Fruit fly (Drosophila melanogaster) whole organism, prepupa: ENCODE results near the gene CG33160.

Experiments used
- Blimp-1 ChIP-seq: fragments of 200-800 bp; sonication (Bioruptor generic); optimal IDR thresholded peaks from 3 replicates; lab custom pipeline; 2017; ENCODE audit warnings: missing biosample characterization, missing genetic modification characterization, mild to moderate bottlenecking, moderate library complexity, missing genetic modification reagents
- CG10631 ChIP-seq: fragments of 200-800 bp; sonication (Bioruptor generic); optimal IDR thresholded peaks from 2 replicates; lab custom pipeline; 2016; ENCODE audit warnings: missing biosample characterization, missing genetic modification characterization
- CG10669 ChIP-seq: fragments of 200-800 bp; sonication (Bioruptor generic); optimal IDR thresholded peaks from 3 replicates; lab custom pipeline; 2018; ENCODE audit warnings: missing biosample characterization, mild to moderate bottlenecking, missing genetic modification characterization, moderate library complexity
- CG11294 ChIP-seq: fragments of 200-800 bp; sonication (Bioruptor generic); IDR thresholded peaks from 2 replicates; pipeline ENCODE4 v1.3.6; 2022; ENCODE audit warnings: missing biosample characterization, missing genetic modification characterization
- CG11902 ChIP-seq: fragments of 200-800 bp; sonication (Bioruptor generic); optimal IDR thresholded peaks from 3 replicates; lab custom pipeline; 2016; ENCODE audit warnings: missing biosample characterization, missing genetic modification characterization
- CG15336 ChIP-seq: fragments of 200-800 bp; sonication (Bioruptor generic); IDR thresholded peaks from 2 replicates; pipeline ENCODE4 v1.3.6; 2022; ENCODE audit warnings: missing biosample characterization, missing genetic modification characterization
- CG1621 ChIP-seq: fragments of 200-800 bp; sonication (Bioruptor generic); optimal IDR thresholded peaks from 3 replicates; lab custom pipeline; 2018; ENCODE audit warnings: missing biosample characterization, mild to moderate bottlenecking, missing genetic modification characterization
- CG16779 ChIP-seq: fragments of 200-800 bp; sonication (Bioruptor generic); optimal IDR thresholded peaks from 3 replicates; lab custom pipeline; 2017; ENCODE audit warnings: missing biosample characterization, mild to moderate bottlenecking, missing genetic modification characterization
- CG3032 ChIP-seq: fragments of 200-800 bp; optimal IDR thresholded peaks from 2 replicates; lab custom pipeline; 2019; ENCODE audit warnings: missing biosample characterization, mild to moderate bottlenecking, missing genetic modification characterization, moderate library complexity
- CG31627 ChIP-seq: fragments of 200-800 bp; sonication (Bioruptor generic); optimal IDR thresholded peaks from 3 replicates; lab custom pipeline; 2016; ENCODE audit warnings: missing biosample characterization, missing genetic modification characterization
- CG34406 ChIP-seq: fragments of 200-800 bp; sonication (Bioruptor generic); optimal IDR thresholded peaks from 3 replicates; lab custom pipeline; 2016; ENCODE audit warnings: missing biosample characterization, missing genetic modification characterization
- CG3919 ChIP-seq: fragments of 200-800 bp; sonication (Bioruptor generic); optimal IDR thresholded peaks from 3 replicates; lab custom pipeline; 2016; ENCODE audit warnings: missing biosample characterization, missing genetic modification characterization
- CG6276 ChIP-seq: fragments of 200-800 bp; sonication (Bioruptor generic); optimal IDR thresholded peaks from 2 replicates; lab custom pipeline; 2017; ENCODE audit warnings: missing biosample characterization, mild to moderate bottlenecking, missing genetic modification characterization
- CG6792 ChIP-seq: fragments of 200-800 bp; sonication (Bioruptor generic); optimal IDR thresholded peaks from 3 replicates; lab custom pipeline; 2016; ENCODE audit warnings: missing biosample characterization, missing genetic modification characterization
- CG6808 ChIP-seq: fragments of 200-800 bp; sonication (Bioruptor generic); optimal IDR thresholded peaks from 3 replicates; lab custom pipeline; 2017; ENCODE audit warnings: missing biosample characterization, missing genetic modification characterization, mild to moderate bottlenecking, moderate library complexity, missing genetic modification reagents
- CG6854 ChIP-seq: fragments of 200-800 bp; sonication (Bioruptor generic); optimal IDR thresholded peaks from 2 replicates; lab custom pipeline; 2017; ENCODE audit warnings: missing biosample characterization, mild to moderate bottlenecking, missing genetic modification characterization
- CG7368 ChIP-seq: fragments of 200-800 bp; sonication (Bioruptor generic); optimal IDR thresholded peaks from 3 replicates; lab custom pipeline; 2016; ENCODE audit warnings: missing biosample characterization, missing genetic modification characterization
- CG8119 ChIP-seq: fragments of 200-800 bp; sonication (Bioruptor generic); IDR thresholded peaks from 3 replicates; pipeline ENCODE4 v1.3.6; 2022; ENCODE audit warnings: missing biosample characterization, missing genetic modification characterization
- CG8319 ChIP-seq: fragments of 200-800 bp; sonication (Bioruptor generic); optimal IDR thresholded peaks from 3 replicates; lab custom pipeline; 2016; ENCODE audit warnings: missing biosample characterization, missing genetic modification characterization
- CG8632 ChIP-seq: fragments of 200-800 bp; sonication (Bioruptor generic); optimal IDR thresholded peaks from 3 replicates; lab custom pipeline; 2016; ENCODE audit warnings: missing biosample characterization, missing genetic modification characterization
- CG9139 ChIP-seq: fragments of 200-800 bp; sonication (Bioruptor generic); optimal IDR thresholded peaks from 3 replicates; lab custom pipeline; 2017; ENCODE audit warnings: missing biosample characterization, mild to moderate bottlenecking, missing genetic modification characterization
- Eip78C ChIP-seq: fragments of 200-800 bp; sonication (Bioruptor generic); peaks from one replicate; lab custom pipeline; 2016; ENCODE audit warnings: missing biosample characterization, missing genetic modification characterization
- Ets21C ChIP-seq: fragments of 200-800 bp; sonication (Bioruptor generic); optimal IDR thresholded peaks from 3 replicates; lab custom pipeline; 2016; ENCODE audit warnings: missing biosample characterization, missing genetic modification characterization
- Ets96B ChIP-seq: fragments of 200-800 bp; optimal IDR thresholded peaks from 2 replicates; lab custom pipeline; 2019; ENCODE audit warnings: missing biosample characterization, mild to moderate bottlenecking, missing genetic modification characterization, moderate library complexity
- Gug ChIP-seq: fragments of 200-800 bp; sonication (Bioruptor generic); IDR thresholded peaks from 2 replicates; pipeline ENCODE4 v1.3.6; 2022; ENCODE audit warnings: missing biosample characterization, missing genetic modification characterization
- Hr38 ChIP-seq: sonication (Bioruptor generic); optimal IDR thresholded peaks from 2 replicates; lab custom pipeline; 2016; ENCODE audit warnings: missing biosample characterization, missing genetic modification characterization
- Hr39 ChIP-seq: fragments of 200-800 bp; sonication (Bioruptor generic); optimal IDR thresholded peaks from 2 replicates; lab custom pipeline; 2016; ENCODE audit warnings: missing biosample characterization, missing genetic modification characterization
- Lpt ChIP-seq: fragments of 200-800 bp; sonication (Bioruptor generic); optimal IDR thresholded peaks from 3 replicates; lab custom pipeline; 2016; ENCODE audit warnings: missing biosample characterization, missing genetic modification characterization
- Smox ChIP-seq: fragments of 200-800 bp; sonication (Bioruptor generic); optimal IDR thresholded peaks from 3 replicates; lab custom pipeline; 2016; ENCODE audit warnings: missing biosample characterization, missing genetic modification characterization
- Sox102F ChIP-seq: fragments of 200-800 bp; sonication (Bioruptor generic); optimal IDR thresholded peaks from 2 replicates; lab custom pipeline; 2016; ENCODE audit warnings: missing biosample characterization, mild to moderate bottlenecking, missing genetic modification characterization
- Sox14 ChIP-seq: fragments of 200-800 bp; sonication (Bioruptor generic); optimal IDR thresholded peaks from 3 replicates; lab custom pipeline; 2016; ENCODE audit warnings: missing biosample characterization, missing genetic modification characterization
- Sox15 ChIP-seq: fragments of 200-800 bp; sonication (Bioruptor generic); optimal IDR thresholded peaks from 3 replicates; lab custom pipeline; 2016; ENCODE audit warnings: missing biosample characterization, missing genetic modification characterization
- achi ChIP-seq: fragments of 200-800 bp; sonication (Bioruptor generic); optimal IDR thresholded peaks from 3 replicates; lab custom pipeline; 2016; ENCODE audit warnings: missing biosample characterization, missing genetic modification characterization
- cyc ChIP-seq: fragments of 200-800 bp; sonication (Bioruptor generic); optimal IDR thresholded peaks from 3 replicates; lab custom pipeline; 2016; ENCODE audit warnings: missing biosample characterization, missing genetic modification characterization
- dac ChIP-seq: fragments of 200-800 bp; sonication (Bioruptor generic); optimal IDR thresholded peaks from 2 replicates; lab custom pipeline; 2017; ENCODE audit warnings: missing biosample characterization, mild to moderate bottlenecking, missing genetic modification characterization
- dsx ChIP-seq: fragments of 200-800 bp; optimal IDR thresholded peaks from 3 replicates; lab custom pipeline; 2019; ENCODE audit warnings: missing biosample characterization, mild to moderate bottlenecking, missing genetic modification characterization, moderate library complexity; ENCODE audit not compliant: poor library complexity, severe bottlenecking
- eg ChIP-seq: fragments of 200-800 bp; sonication (Bioruptor generic); IDR thresholded peaks from 3 replicates; pipeline ENCODE4 v1.3.6; 2022; ENCODE audit warnings: missing biosample characterization, missing genetic modification characterization
- esn ChIP-seq: fragments of 200-800 bp; sonication (Bioruptor generic); optimal IDR thresholded peaks from 2 replicates; lab custom pipeline; 2016; ENCODE audit warnings: missing biosample characterization, mild to moderate bottlenecking, missing genetic modification characterization, moderate library complexity
- fd59A ChIP-seq: fragments of 200-800 bp; sonication (Bioruptor generic); optimal IDR thresholded peaks from 2 replicates; lab custom pipeline; 2017; ENCODE audit warnings: missing biosample characterization, mild to moderate bottlenecking, missing genetic modification characterization, missing genetic modification reagents
- fd85E ChIP-seq: fragments of 200-800 bp; sonication (Bioruptor generic); optimal IDR thresholded peaks from 3 replicates; lab custom pipeline; 2016; ENCODE audit warnings: missing biosample characterization, missing genetic modification characterization
- fkh ChIP-seq: fragments of 200-800 bp; sonication (Bioruptor generic); optimal IDR thresholded peaks from 3 replicates; lab custom pipeline; 2017; ENCODE audit warnings: missing biosample characterization, mild to moderate bottlenecking, missing genetic modification characterization, moderate library complexity
- lz ChIP-seq: fragments of 200-800 bp; sonication (Bioruptor generic); optimal IDR thresholded peaks from 3 replicates; lab custom pipeline; 2016; ENCODE audit warnings: missing biosample characterization, missing genetic modification characterization
- net ChIP-seq: fragments of 200-800 bp; sonication (Bioruptor generic); optimal IDR thresholded peaks from 3 replicates; lab custom pipeline; 2016; ENCODE audit warnings: missing biosample characterization, missing genetic modification characterization
- pdm3 ChIP-seq: fragments of 200-800 bp; sonication (Bioruptor generic); optimal IDR thresholded peaks from 3 replicates; lab custom pipeline; 2016; ENCODE audit warnings: missing biosample characterization, missing genetic modification characterization
- salr ChIP-seq, 2 experiments: fragments of 200-800 bp; sonication (Bioruptor generic); optimal IDR thresholded peaks; 3 replicates each; lab custom pipeline; 2016 to 2018; ENCODE audit warnings: missing biosample characterization in 2 of 2, missing genetic modification characterization in 2 of 2, mild to moderate bottlenecking in 1 of 2
- spab ChIP-seq: fragments of 200-800 bp; sonication (Bioruptor generic); optimal IDR thresholded peaks from 2 replicates; lab custom pipeline; 2017; ENCODE audit warnings: missing biosample characterization, mild to moderate bottlenecking, missing genetic modification characterization, missing genetic modification reagents
- ss ChIP-seq, 2 experiments: fragments of 200-800 bp; sonication (Bioruptor generic); optimal IDR thresholded peaks; 2 replicates in 1 of 2; 3 replicates in 1 of 2; lab custom pipeline; 2017 to 2018; ENCODE audit warnings: mild to moderate bottlenecking in 2 of 2, missing biosample characterization in 2 of 2, missing genetic modification characterization in 2 of 2, moderate library complexity in 1 of 2
- svp ChIP-seq: fragments of 200-800 bp; sonication (Bioruptor generic); peaks from one replicate; lab custom pipeline; 2016; ENCODE audit warnings: missing biosample characterization, missing genetic modification characterization
- topi ChIP-seq: fragments of 200-800 bp; sonication (Bioruptor generic); optimal IDR thresholded peaks from 3 replicates; lab custom pipeline; 2016; ENCODE audit warnings: missing biosample characterization, missing genetic modification characterization
- vri ChIP-seq: fragments of 200-800 bp; sonication (Bioruptor generic); optimal IDR thresholded peaks from 3 replicates; lab custom pipeline; 2016; ENCODE audit warnings: missing biosample characterization, mild to moderate bottlenecking, missing genetic modification characterization

The CG33160 gene

dm6 chr3L:3197464-3197863 lies 8.7 kb downstream of the CG33160 start, which contains the start of gene CG14966 (continued):
- no peak for TF ChIP-seq Hr38

- peak; percentile 80 for TF ChIP-seq fd59A (GFP tag; lab: Kevin White, UChicago)
- peak; percentile 98 for TF ChIP-seq esn (GFP tag; lab: Kevin White, UChicago)
- TF ChIP-seq CG31627 (GFP tag; lab: Kevin White, UChicago), result peak; percentile 90
- TF ChIP-seq topi (GFP tag; lab: Kevin White, UChicago), result peak; percentile 96
- TF ChIP-seq CG1621, result peak; percentile 92
- TF ChIP-seq vri, result peak; percentile 94
- peak; percentile 94 for TF ChIP-seq Sox14 (GFP tag; lab: Kevin White, UChicago)
- TF ChIP-seq Sox102F (GFP tag; lab: Kevin White, UChicago), result peak; percentile 97
- TF ChIP-seq achi (GFP tag; lab: Kevin White, UChicago), result peak; percentile 98
- TF ChIP-seq pdm3, result peak; percentile 97
- TF ChIP-seq Blimp-1, result peak; percentile 85
- TF ChIP-seq CG9139 (GFP tag; lab: Kevin White, UChicago), result peak; percentile 85
- peak; percentile 99 for TF ChIP-seq CG15336 (GFP tag; lab: Robert Waterston, UW)
- TF ChIP-seq CG8119 (GFP tag; lab: Robert Waterston, UW), result peak; percentile 98
- TF ChIP-seq lz (GFP tag; lab: Kevin White, UChicago), result peak; percentile 92
- TF ChIP-seq Ets21C, result peak; percentile 82
- peak; percentile 91 for TF ChIP-seq CG3032 (tag; lab: Kevin White, UChicago)
- TF ChIP-seq CG8632 (GFP tag; lab: Kevin White, UChicago), result peak; percentile 97
- peak; percentile 96 for TF ChIP-seq Lpt (GFP tag; lab: Kevin White, UChicago)
- peak; percentile 98 for TF ChIP-seq CG34406 (GFP tag; lab: Kevin White, UChicago)
- TF ChIP-seq net, result peak; percentile 98
- peak; percentile 74 for TF ChIP-seq CG6854 (GFP tag; lab: Kevin White, UChicago)
- peak; percentile 93 for TF ChIP-seq CG11902 (GFP tag; lab: Kevin White, UChicago)
- TF ChIP-seq CG7368 (GFP tag; lab: Kevin White, UChicago), result peak; percentile 97
- TF ChIP-seq Hr39, result peak; percentile 92
- TF ChIP-seq cyc (GFP tag; lab: Kevin White, UChicago), result peak; percentile 95
- peak; percentile 98 for TF ChIP-seq CG3919
- peak; percentile 95 for TF ChIP-seq Ets96B (tag; lab: Kevin White, UChicago)
- TF ChIP-seq Eip78C, result peak; percentile 98
- TF ChIP-seq Gug (GFP tag; lab: Robert Waterston, UW), result peak; percentile 98
- TF ChIP-seq ss (GFP tag; optimal IDR thresholded peaks at IDR 0.05; lab: Kevin White, UChicago), result peak; percentile 69 to 83
- peak; percentile 93 for TF ChIP-seq dsx (GFP tag; lab: Kevin White, UChicago)
- peak; percentile 93 for TF ChIP-seq CG16779 (tag; lab: Kevin White, UChicago)
- peak; percentile 97 for TF ChIP-seq svp
- TF ChIP-seq salr (GFP tag; optimal IDR thresholded peaks at IDR 0.05; lab: Kevin White, UChicago), result peak; percentile 89 to 97
- TF ChIP-seq dac (GFP tag; lab: Kevin White, UChicago), result peak; percentile 95
- TF ChIP-seq CG6792 (GFP tag; lab: Kevin White, UChicago), result peak; percentile 95
- peak; percentile 73 for TF ChIP-seq CG6808 (GFP tag; lab: Kevin White, UChicago)
- peak; percentile 96 for TF ChIP-seq CG10669 (GFP tag; lab: Kevin White, UChicago)
- TF ChIP-seq Smox (GFP tag; lab: Kevin White, UChicago), result peak; percentile 93
- peak; percentile 98 for TF ChIP-seq CG6276
- TF ChIP-seq eg (GFP tag; lab: Robert Waterston, UW), result peak; percentile 99
- TF ChIP-seq CG8319 (GFP tag; lab: Kevin White, UChicago), result peak; percentile 94
- peak; percentile 94 for TF ChIP-seq CG11294
- TF ChIP-seq Sox15 (GFP tag; lab: Kevin White, UChicago), result peak; percentile 88
- TF ChIP-seq fkh, result peak; percentile 15
- peak; percentile 93 for TF ChIP-seq fd85E (GFP tag; lab: Kevin White, UChicago)
- peak; percentile 98 for TF ChIP-seq CG10631
- TF ChIP-seq spab (GFP tag; lab: Kevin White, UChicago), result peak; percentile 86
Measured at dm6 chr3L:3194059-3194458, 12.1 kb downstream of the CG33160 start.
